Worm (Caenorhabditis elegans): ENCODE data around the gene R193.1.

R193.1 gene

DNA sequence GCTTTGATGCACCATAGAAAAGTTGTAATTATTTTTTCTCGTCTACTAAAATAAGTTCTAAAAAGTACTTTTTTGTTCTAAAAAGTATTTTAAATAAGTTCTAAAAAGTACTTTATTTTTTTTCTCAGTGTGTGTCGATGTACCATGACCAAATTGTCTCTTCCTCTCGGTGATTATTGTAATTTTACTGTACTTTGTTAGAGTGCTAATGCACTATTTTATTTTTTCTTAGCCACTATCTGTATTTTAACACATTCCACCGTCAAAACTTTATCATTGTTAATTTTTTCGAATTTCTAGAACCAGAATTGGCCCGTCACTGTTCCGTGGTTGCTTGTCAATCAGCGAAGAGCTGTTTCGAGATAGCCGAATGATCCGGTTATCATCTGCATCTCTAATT is 25.2 kb downstream of the R193.1 start, which contains the start of gene hot-8:
Gene hot-8 (plus strand): TSS at position 301 of the 400 bp plus-strand sequence.
- TF ChIP-seq elt-1 (tag; optimal IDR thresholded peaks at IDR 0.05; ENCODE audit: borderline replicate concordance, insufficient read depth) (no peak), elt-3 (tag; optimal IDR thresholded peaks at IDR 0.05) (no peak), sem-2 (GFP tag; optimal IDR thresholded peaks at IDR 0.05) (no peak), mab-5 (tag; optimal IDR thresholded peaks at IDR 0.05) (no peak), drap-1 (GFP tag; optimal IDR thresholded peaks at IDR 0.05) (no peak), pha-4 (tag; optimal IDR thresholded peaks at IDR 0.05) (no peak), mls-2 (tag; optimal IDR thresholded peaks at IDR 0.05) (no peak), unc-62 (GFP tag; optimal IDR thresholded peaks at IDR 0.05) (no peak), snpc-4 (tag; optimal IDR thresholded peaks at IDR 0.05) (no peak), ceh-39 (tag; optimal IDR thresholded peaks at IDR 0.05) (no peak), sptf-1 (tag; optimal IDR thresholded peaks at IDR 0.05) (no peak)

DNA sequence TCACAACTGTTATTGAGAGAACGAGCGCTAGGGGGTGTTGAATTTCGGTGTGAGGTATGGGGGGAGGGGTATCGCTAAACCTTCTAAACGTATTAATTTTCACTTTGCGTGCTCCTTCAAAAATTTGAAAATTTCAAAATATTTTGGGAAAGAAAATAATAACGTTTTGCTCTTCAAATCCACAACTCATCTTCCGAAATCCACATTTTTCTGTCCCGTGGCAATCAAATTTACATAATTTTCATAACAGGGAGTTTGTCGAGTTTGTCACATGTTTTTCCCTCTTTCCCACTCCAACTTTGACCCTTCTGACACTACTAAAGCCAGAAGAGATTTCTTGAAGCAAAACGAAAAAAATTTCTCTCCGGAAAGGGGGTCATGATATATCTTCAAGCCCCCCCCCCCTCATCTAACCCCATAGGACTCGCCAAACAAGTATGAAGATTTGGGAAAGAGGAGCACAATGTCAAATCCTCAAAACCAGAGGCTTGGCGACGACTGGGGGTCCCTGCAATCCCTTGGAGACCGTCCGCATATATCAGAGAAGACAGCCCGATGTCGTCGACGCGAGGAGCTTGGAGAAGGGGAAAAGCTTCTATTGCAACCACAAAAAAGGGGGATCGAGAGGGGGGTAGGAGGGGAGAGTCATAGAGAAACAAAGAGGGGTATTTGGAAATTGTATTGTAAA is 26.7 kb downstream of the R193.1 start:
- TF ChIP-seq blmp-1 (tag; optimal IDR thresholded peaks at IDR 0.05): no peak
- peak; percentile 52 for TF ChIP-seq ces-1 (GFP tag; optimal IDR thresholded peaks at IDR 0.05)
- no peak for TF ChIP-seq lin-13 (tag; optimal IDR thresholded peaks at IDR 0.05)

DNA sequence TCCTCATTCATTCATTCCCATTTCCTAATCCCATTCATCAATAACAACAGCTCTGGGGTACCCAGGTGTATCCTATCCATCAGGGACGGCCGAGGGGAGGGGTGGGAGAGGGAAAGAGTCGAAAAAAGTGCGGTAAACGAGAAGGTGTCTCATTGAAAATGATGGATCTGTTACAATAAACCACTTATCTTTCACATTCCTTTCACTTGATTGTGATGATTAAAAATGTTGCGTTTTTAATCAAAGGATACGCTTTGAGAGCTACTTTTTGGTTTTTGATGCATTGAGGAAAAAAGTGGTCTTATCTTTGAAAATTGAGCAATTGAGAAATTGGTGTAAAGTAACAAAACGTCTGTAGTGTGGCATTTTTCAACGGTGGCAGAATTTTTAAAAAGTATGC is 28.5 kb downstream of the R193.1 start:
- no peak for TF ChIP-seq ces-1 (GFP tag; optimal IDR thresholded peaks at IDR 0.05)
- no peak for TF ChIP-seq blmp-1 (tag; optimal IDR thresholded peaks at IDR 0.05)
- peak; percentile 67 for TF ChIP-seq unc-62 (GFP tag; optimal IDR thresholded peaks at IDR 0.05)
- no peak for TF ChIP-seq sptf-1 (tag; optimal IDR thresholded peaks at IDR 0.05)
- peak; percentile 4 for TF ChIP-seq hlh-1 (tag; optimal IDR thresholded peaks at IDR 0.05)
- no peak for TF ChIP-seq pha-4 (tag; optimal IDR thresholded peaks at IDR 0.05)
- no peak for TF ChIP-seq ceh-83 (GFP tag; optimal IDR thresholded peaks at IDR 0.05)
- TF ChIP-seq nhr-12 (tag; optimal IDR thresholded peaks at IDR 0.05): no peak
- no peak for TF ChIP-seq unc-39 (tag; optimal IDR thresholded peaks at IDR 0.05)

DNA sequence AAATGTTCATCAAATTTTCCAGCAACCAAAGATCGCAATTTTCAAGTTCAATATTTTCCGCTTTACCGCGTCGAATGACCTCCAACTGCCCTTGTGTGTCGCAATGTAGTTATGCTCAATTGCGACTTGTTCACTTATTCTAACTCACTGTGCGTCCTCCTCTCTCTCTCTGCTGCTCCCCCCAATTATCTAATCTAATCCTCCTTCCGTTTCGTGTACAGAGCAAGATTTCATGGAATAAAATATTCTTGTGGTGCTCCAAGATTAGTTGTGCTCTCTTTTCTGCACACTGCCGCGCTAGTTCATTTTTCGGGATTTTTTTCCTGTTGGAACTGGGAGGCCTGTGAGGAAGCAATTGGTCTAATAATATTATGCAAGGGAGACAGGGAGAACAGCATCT is 29.2 kb downstream of the R193.1 start:
- TF ChIP-seq ztf-11 (tag; optimal IDR thresholded peaks at IDR 0.05): no peak
- TF ChIP-seq ces-1 (GFP tag; optimal IDR thresholded peaks at IDR 0.05): peak; percentile 92

DNA sequence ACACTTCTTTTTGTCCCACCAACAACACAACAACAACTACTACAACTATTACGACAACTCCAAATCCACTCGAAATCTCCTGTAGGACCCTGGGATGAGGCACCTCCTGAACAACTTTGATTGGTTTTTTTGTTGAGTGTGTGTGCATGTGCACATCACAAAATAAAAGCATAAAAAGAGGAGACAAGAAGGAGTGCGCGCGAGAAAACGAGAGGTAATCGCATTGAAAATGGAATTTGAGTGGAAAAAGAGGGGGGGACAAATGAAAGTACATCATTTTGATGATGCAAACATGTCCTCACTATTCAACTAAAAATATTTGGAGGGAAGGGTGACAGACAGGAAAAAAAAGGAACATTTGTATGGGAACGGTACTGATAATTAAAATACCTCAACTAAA is 30.7 kb downstream of the R193.1 start:
- TF ChIP-seq elt-3 (tag; optimal IDR thresholded peaks at IDR 0.05): no peak
- peak; percentile 87 for TF ChIP-seq ces-1 (GFP tag; optimal IDR thresholded peaks at IDR 0.05)

DNA sequence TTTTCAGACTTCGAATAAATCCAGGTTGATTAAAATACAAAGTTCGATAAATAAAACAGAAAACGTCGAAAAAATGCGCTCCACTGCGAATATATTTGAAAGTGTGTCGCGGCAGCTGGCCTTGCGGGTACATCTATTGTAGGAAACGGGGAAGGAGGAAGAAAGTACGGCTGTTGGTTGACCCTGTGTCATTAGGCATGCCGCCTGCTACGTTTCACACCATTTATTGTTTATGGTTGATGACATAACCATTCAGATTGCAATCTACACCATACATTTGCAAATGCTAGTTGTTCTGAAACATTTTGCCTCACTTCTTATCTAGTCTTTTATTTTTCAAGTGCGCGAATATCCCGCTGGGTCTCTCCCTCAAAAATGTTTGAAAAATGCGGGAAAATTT is 36.8 kb downstream of the R193.1 start, which contains the start of gene T13G4.4:
Gene T13G4.4 (minus strand): TSS at position 97 of the 400 bp plus-strand sequence.
- TF ChIP-seq elt-1 (tag; optimal IDR thresholded peaks at IDR 0.05; ENCODE audit: borderline replicate concordance, insufficient read depth): peak; percentile 62
- peak; percentile 88 for TF ChIP-seq hlh-1 (tag; optimal IDR thresholded peaks at IDR 0.05)
- TF ChIP-seq mab-5 (tag; optimal IDR thresholded peaks at IDR 0.05): no peak
- no peak for TF ChIP-seq nhr-76 (tag; optimal IDR thresholded peaks at IDR 0.05)
- no peak for TF ChIP-seq bed-3 (GFP tag; optimal IDR thresholded peaks at IDR 0.05)
- no peak for TF ChIP-seq sem-2 (GFP tag; optimal IDR thresholded peaks at IDR 0.05)
- TF ChIP-seq drap-1 (GFP tag; optimal IDR thresholded peaks at IDR 0.05): no peak
- peak; percentile 69 for TF ChIP-seq nhr-2 (tag; optimal IDR thresholded peaks at IDR 0.05)
- TF ChIP-seq ces-1 (GFP tag; optimal IDR thresholded peaks at IDR 0.05): no peak
- no peak for TF ChIP-seq ceh-43 (GFP tag; optimal IDR thresholded peaks at IDR 0.05)
- no peak for TF ChIP-seq ztf-11 (tag; optimal IDR thresholded peaks at IDR 0.05)
- peak; percentile 13 for TF ChIP-seq unc-62 (GFP tag; optimal IDR thresholded peaks at IDR 0.05)

DNA sequence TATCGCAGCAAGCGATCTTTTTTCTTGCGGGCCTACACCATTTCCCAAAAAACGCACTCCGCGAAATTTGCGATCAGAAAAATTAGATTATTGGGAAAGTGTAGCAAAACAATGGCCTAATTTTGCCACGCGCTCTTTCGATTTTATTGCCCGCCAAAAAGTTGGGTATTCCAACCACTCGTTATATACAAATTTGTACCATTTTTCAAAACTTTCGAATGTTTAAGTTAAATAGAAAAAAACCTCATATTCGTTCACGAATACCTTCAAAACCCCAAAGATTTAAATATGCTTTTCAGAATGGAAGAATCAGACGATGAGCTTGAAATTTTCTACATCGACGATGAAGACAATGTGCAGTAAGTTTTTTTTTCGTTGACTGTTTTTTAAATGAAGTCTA is 38.1 kb downstream of the R193.1 start, which contains the start of gene T13G4.1:
Gene T13G4.1 (plus strand): TSS at position 301 of the 400 bp plus-strand sequence.
- no peak for TF ChIP-seq bed-3 (GFP tag; optimal IDR thresholded peaks at IDR 0.05)
- no peak for TF ChIP-seq elt-3 (tag; optimal IDR thresholded peaks at IDR 0.05)
- TF ChIP-seq ceh-43 (GFP tag; optimal IDR thresholded peaks at IDR 0.05): no peak
- no peak for TF ChIP-seq zip-8 (tag; optimal IDR thresholded peaks at IDR 0.05)
- no peak for TF ChIP-seq unc-62 (GFP tag; optimal IDR thresholded peaks at IDR 0.05)
- TF ChIP-seq ces-1 (GFP tag; optimal IDR thresholded peaks at IDR 0.05): no peak
- TF ChIP-seq hlh-1 (tag; optimal IDR thresholded peaks at IDR 0.05): no peak
- TF ChIP-seq pha-4 (tag; optimal IDR thresholded peaks at IDR 0.05): no peak
- TF ChIP-seq flh-1 (GFP tag; optimal IDR thresholded peaks at IDR 0.05): no peak
- no peak for TF ChIP-seq mls-2 (tag; optimal IDR thresholded peaks at IDR 0.05)
- no peak for TF ChIP-seq nhr-12 (tag; optimal IDR thresholded peaks at IDR 0.05)
- no peak for TF ChIP-seq elt-1 (tag; optimal IDR thresholded peaks at IDR 0.05; ENCODE audit: borderline replicate concordance, insufficient read depth)
- TF ChIP-seq M03D4.4 (tag; optimal IDR thresholded peaks at IDR 0.05): no peak
- no peak for TF ChIP-seq drap-1 (GFP tag; optimal IDR thresholded peaks at IDR 0.05)
- no peak for TF ChIP-seq lsy-2 (tag; optimal IDR thresholded peaks at IDR 0.05)
- no peak for TF ChIP-seq tbx-8 (GFP tag; optimal IDR thresholded peaks at IDR 0.05)
- no peak for TF ChIP-seq sem-2 (GFP tag; optimal IDR thresholded peaks at IDR 0.05)
- no peak for TF ChIP-seq lin-13 (tag; optimal IDR thresholded peaks at IDR 0.05)
- TF ChIP-seq nhr-2 (tag; optimal IDR thresholded peaks at IDR 0.05): no peak
- no peak for TF ChIP-seq nhr-28 (tag; optimal IDR thresholded peaks at IDR 0.05)

Measured in whole organism, mixed stage, embryonic.